Worm (Caenorhabditis elegans): Measurements from ENCODE around the gene ZK1098.11.

Gene ZK1098.11

DNA sequence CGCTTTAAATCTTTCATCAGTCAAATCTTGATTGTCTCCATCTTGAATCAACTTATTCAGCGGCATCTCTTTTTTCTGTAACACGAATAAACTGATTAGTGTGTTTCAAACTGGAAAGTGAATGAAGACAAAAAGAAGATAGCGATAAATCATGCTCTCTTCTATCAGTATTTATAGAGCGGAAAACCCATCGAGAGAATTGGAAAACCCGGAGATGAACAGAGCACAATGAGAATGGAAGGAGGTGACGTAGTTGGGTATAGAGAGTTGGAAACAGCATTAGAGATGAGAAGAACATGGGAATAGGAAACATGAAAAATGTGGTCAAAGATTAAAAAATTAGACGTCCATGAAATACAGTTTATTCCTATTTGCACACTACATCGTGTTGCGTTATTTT is 35.7 kb downstream of the ZK1098.11 start, which contains the start of gene acox-1.5:
Gene acox-1.5, minus strand, starts transcription at position 75 of the 400 bp plus-strand sequence.
- peak; percentile 62 for TF ChIP-seq dmd-6 (GFP tag; IDR thresholded peaks at IDR 0.05)
- peak in 1 of 2 experiments; percentile 16 for TF ChIP-seq unc-62 (GFP tag; optimal IDR thresholded peaks at IDR 0.05 in 1 of 2)
- no peak for TF ChIP-seq unc-62 (tag; optimal IDR thresholded peaks at IDR 0.05)
- no peak for TF ChIP-seq ztf-7 (tag; optimal IDR thresholded peaks at IDR 0.05)
- TF ChIP-seq nhr-77 (tag; optimal IDR thresholded peaks at IDR 0.05) = peak; percentile 56
- peak; percentile 34 for TF ChIP-seq hlh-11 (tag; optimal IDR thresholded peaks at IDR 0.05)
- TF ChIP-seq F49E8.2 (tag; optimal IDR thresholded peaks at IDR 0.05; ENCODE audit: borderline replicate concordance) = no peak
- peak; percentile 77 for TF ChIP-seq pqm-1 (tag; optimal IDR thresholded peaks at IDR 0.05)
- peak; percentile 22 for TF ChIP-seq dve-1 (tag; optimal IDR thresholded peaks at IDR 0.05; ENCODE audit: insufficient read depth)
- no peak for TF ChIP-seq ZK546.5 (tag; optimal IDR thresholded peaks at IDR 0.05)
- TF ChIP-seq nhr-28 (tag; optimal IDR thresholded peaks at IDR 0.05) = peak; percentile 55
- TF ChIP-seq aha-1 (tag) = peak; percentile 19
- no peak for TF ChIP-seq aly-2 (tag; optimal IDR thresholded peaks at IDR 0.05)

ce11 chrIII:9595563-9595962 is 39.2 kb downstream of the ZK1098.11 start, which contains the start of gene rom-2:
Gene rom-2, minus strand, starts transcription at chrIII:9595663.
- TF ChIP-seq dve-1 (tag; optimal IDR thresholded peaks at IDR 0.05; ENCODE audit: insufficient read depth) = no peak

- TF ChIP-seq mxl-3 (GFP tag; optimal IDR thresholded peaks at IDR 0.05) (no peak), ZK546.5 (tag; optimal IDR thresholded peaks at IDR 0.05) (no peak), lin-39 (tag; optimal IDR thresholded peaks at IDR 0.05) (no peak), snpc-4 (tag; optimal IDR thresholded peaks at IDR 0.05) (no peak), Y5F2A.4 (GFP tag; optimal IDR thresholded peaks at IDR 0.05) (no peak), rbr-2 (tag; optimal IDR thresholded peaks at IDR 0.05) (no peak), madf-9 (GFP tag; conservative IDR thresholded peaks at IDR 0.05) (no peak), dmd-9 (GFP tag; IDR thresholded peaks at IDR 0.05) (no peak), pha-4 (GFP tag; IDR thresholded peaks at IDR 0.05) (no peak), pha-4 (tag; optimal IDR thresholded peaks at IDR 0.05) (no peak), lin-15B (tag; optimal IDR thresholded peaks at IDR 0.05) (no peak), lin-38 (GFP tag; IDR thresholded peaks at IDR 0.05) (no peak), lim-7 (GFP tag; IDR thresholded peaks at IDR 0.05) (no peak), nhr-41 (GFP tag; IDR thresholded peaks at IDR 0.05) (no peak), Y48G9A.11 (GFP tag; IDR thresholded peaks at IDR 0.05) (no peak), ztf-7 (tag; optimal IDR thresholded peaks at IDR 0.05) (no peak), nhr-42 (GFP tag; IDR thresholded peaks at IDR 0.05) (no peak), T26A8.4 (GFP tag; IDR thresholded peaks at IDR 0.05) (no peak), zip-11 (GFP tag; IDR thresholded peaks at IDR 0.05) (no peak)
Measured at ce11 chrIII:9597044-9597443, 40.6 kb downstream of the ZK1098.11 start, which contains the start of gene C48B4.12. Gene C48B4.12, plus strand, starts transcription at chrIII:9597344.

- TF ChIP-seq arid-1 (GFP tag; conservative IDR thresholded peaks at IDR 0.05) = no peak
- no peak for TF ChIP-seq dpl-1 (GFP tag; optimal IDR thresholded peaks at IDR 0.05)
- no peak for TF ChIP-seq T20F7.1 (GFP tag; optimal IDR thresholded peaks at IDR 0.05)
- TF ChIP-seq fos-1 (tag; optimal IDR thresholded peaks at IDR 0.05) = no peak
- no peak for TF ChIP-seq unc-62 (GFP tag; optimal IDR thresholded peaks at IDR 0.05 in 1 of 2)
- no peak for TF ChIP-seq unc-62 (tag; optimal IDR thresholded peaks at IDR 0.05)
- TF ChIP-seq lin-13 (GFP tag; optimal IDR thresholded peaks at IDR 0.05) = no peak
- TF ChIP-seq dve-1 (tag; optimal IDR thresholded peaks at IDR 0.05; ENCODE audit: insufficient read depth) = no peak
- no peak for TF ChIP-seq nhr-111 (GFP tag; optimal IDR thresholded peaks at IDR 0.05)
- TF ChIP-seq fkh-10 (GFP tag; optimal IDR thresholded peaks at IDR 0.05) = no peak
- TF ChIP-seq skn-1 (tag; optimal IDR thresholded peaks at IDR 0.05) = no peak
- TF ChIP-seq aly-2 (tag; optimal IDR thresholded peaks at IDR 0.05) = no peak
- TF ChIP-seq unc-130 (GFP tag; optimal IDR thresholded peaks at IDR 0.05) = no peak
- no peak for TF ChIP-seq lin-29 (GFP tag; IDR thresholded peaks at IDR 0.05)
- TF ChIP-seq pha-4 (GFP tag; IDR thresholded peaks at IDR 0.05) = no peak
- TF ChIP-seq pha-4 (tag; optimal IDR thresholded peaks at IDR 0.05) = no peak
Measured at ce11 chrIII:9598168-9598567, 41.8 kb downstream of the ZK1098.11 start, which contains the start of gene F58A4.1. Gene F58A4.1, plus strand, starts transcription at chrIII:9598468.
